Worm (Caenorhabditis elegans): Measurements from ENCODE around the gene mls-2.

The mls-2 gene

ce11 chrX:4769885-4770284, 8.4 kb upstream of the mls-2 start, which contains the start of gene npr-1:
npr-1 (minus strand) TSS chrX:4769985.
- TF ChIP-seq unc-62 (GFP tag; optimal IDR thresholded peaks at IDR 0.05): no peak

ce11 chrX:4759718-4760117, 1.7 kb downstream of the mls-2 start:
- TF ChIP-seq unc-62 (GFP tag; optimal IDR thresholded peaks at IDR 0.05): no peak

- no peak for TF ChIP-seq unc-62 (GFP tag; optimal IDR thresholded peaks at IDR 0.05)
Measured at ce11 chrX:4754725-4755124, 6.7 kb downstream of the mls-2 start, which contains the start of gene C39E6.2. C39E6.2 (minus strand) TSS chrX:4755118.

ce11 chrX:4749080-4749479, 12.4 kb downstream of the mls-2 start, which contains the start of gene lon-2:
lon-2 (minus strand) TSS chrX:4749083.
- TF ChIP-seq unc-62 (GFP tag; optimal IDR thresholded peaks at IDR 0.05): no peak

ce11 chrX:4744037-4744436, 17.4 kb downstream of the mls-2 start:
- TF ChIP-seq unc-62 (GFP tag; optimal IDR thresholded peaks at IDR 0.05): no peak

ce11 chrX:4742285-4742684, 19.2 kb downstream of the mls-2 start:
- no peak for TF ChIP-seq unc-62 (GFP tag; optimal IDR thresholded peaks at IDR 0.05)

- TF ChIP-seq unc-62 (GFP tag; optimal IDR thresholded peaks at IDR 0.05): no peak
Measured at ce11 chrX:4740630-4741029, 20.8 kb downstream of the mls-2 start.

- no peak for TF ChIP-seq unc-62 (GFP tag; optimal IDR thresholded peaks at IDR 0.05)
Measured at ce11 chrX:4732752-4733151, 28.7 kb downstream of the mls-2 start, which contains the start of gene aman-1. aman-1 (plus strand) TSS chrX:4733095.

ce11 chrX:4727388-4727787, 34.1 kb downstream of the mls-2 start, which contains the start of gene acc-3:
acc-3 (minus strand) TSS chrX:4727488.
- no peak for TF ChIP-seq unc-62 (GFP tag; optimal IDR thresholded peaks at IDR 0.05)

- no peak for TF ChIP-seq unc-62 (GFP tag; optimal IDR thresholded peaks at IDR 0.05)
Measured at ce11 chrX:4720603-4721529, 40.6 kb downstream of the mls-2 start, which contains the start of gene F55D10.4. F55D10.4 (minus strand) TSS chrX:4720653.

- TF ChIP-seq unc-62 (GFP tag; optimal IDR thresholded peaks at IDR 0.05): no peak
Measured at ce11 chrX:4718114-4718513, 43.3 kb downstream of the mls-2 start.

ce11 chrX:4715107-4715506, 46.3 kb downstream of the mls-2 start, which contains the start of gene rpl-25.1:
rpl-25.1 (plus strand) TSS chrX:4715178.
- no peak for TF ChIP-seq unc-62 (GFP tag; optimal IDR thresholded peaks at IDR 0.05)

- TF ChIP-seq unc-62 (GFP tag; optimal IDR thresholded peaks at IDR 0.05): no peak
Measured at ce11 chrX:4711698-4712329, 49.6 kb downstream of the mls-2 start, which contains the start of the genes dnj-14 and glit-1. dnj-14 (minus strand) TSS chrX:4711748. glit-1 (plus strand) TSS chrX:4712279.

Measured in whole organism, dauer.